Worm (Caenorhabditis elegans): ENCODE data around the gene F19B10.2.

The F19B10.2 gene

DNA sequence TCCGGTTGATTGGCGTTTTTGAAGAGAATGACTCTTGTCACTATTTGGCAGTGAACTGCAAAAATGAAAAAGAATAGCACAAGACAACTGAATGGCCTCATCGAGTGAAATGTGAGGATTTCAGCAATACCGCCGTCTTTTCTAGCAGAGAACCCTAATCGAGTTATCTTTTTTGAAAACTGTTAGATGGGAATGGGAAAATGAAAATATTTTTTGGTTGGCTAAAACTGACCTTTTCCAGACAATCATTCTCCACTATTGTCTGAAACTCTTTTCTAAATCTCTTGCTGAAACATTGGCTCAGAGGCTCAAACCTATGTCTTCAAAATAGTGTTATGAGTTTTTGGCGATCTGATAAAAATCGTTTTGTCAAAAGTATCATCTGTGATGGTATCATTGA is 35.1 kb upstream of the F19B10.2 start, which contains the start of gene M151.10:
TSS of gene M151.10 (minus strand) at position 101 of the 400 bp plus-strand sequence.
- TF ChIP-seq snpc-4 (tag; optimal IDR thresholded peaks at IDR 0.05), result no peak
- TF ChIP-seq ham-2 (GFP tag; optimal IDR thresholded peaks at IDR 0.05), result no peak
- no peak for TF ChIP-seq lin-32 (GFP tag; optimal IDR thresholded peaks at IDR 0.05)
- no peak for TF ChIP-seq ceh-83 (GFP tag; optimal IDR thresholded peaks at IDR 0.05)
- no peak for TF ChIP-seq unc-62 (GFP tag; optimal IDR thresholded peaks at IDR 0.05)

ce11 chrII:3641197-3641596 is 34.1 kb upstream of the F19B10.2 start, which contains the start of gene M151.1:
M151.1 (plus strand) TSS chrII:3641497.
- TF ChIP-seq bed-3 (GFP tag; optimal IDR thresholded peaks at IDR 0.05) (no peak), flh-1 (GFP tag; optimal IDR thresholded peaks at IDR 0.05) (no peak), nhr-2 (tag; optimal IDR thresholded peaks at IDR 0.05) (no peak), drap-1 (GFP tag; optimal IDR thresholded peaks at IDR 0.05) (no peak)

DNA sequence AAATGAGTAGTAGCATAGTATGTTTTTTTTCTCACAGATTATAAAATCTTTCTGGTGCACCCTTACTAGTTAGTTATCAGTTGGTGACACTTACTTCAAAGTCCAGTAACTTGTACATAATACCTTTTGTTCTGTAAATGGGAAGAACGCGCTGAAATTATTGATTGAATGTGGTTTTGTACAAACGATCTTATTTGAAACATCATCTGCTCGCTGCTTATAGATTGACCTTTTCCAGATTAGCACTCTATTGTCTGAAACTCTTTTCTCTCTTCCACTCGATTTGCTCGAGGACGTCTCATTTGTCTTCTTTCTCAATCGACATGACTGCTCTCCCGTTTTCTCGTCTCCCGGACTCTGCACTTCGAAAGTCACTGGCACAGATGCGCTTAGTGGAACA is 28.2 kb upstream of the F19B10.2 start, which contains the start of gene fbxb-33:
TSS of gene fbxb-33 (plus strand) at position 301 of the 400 bp plus-strand sequence.
- TF ChIP-seq sem-2 (GFP tag; optimal IDR thresholded peaks at IDR 0.05) (no peak), lin-32 (GFP tag; optimal IDR thresholded peaks at IDR 0.05) (no peak), flh-1 (GFP tag; optimal IDR thresholded peaks at IDR 0.05) (no peak), sptf-1 (tag; optimal IDR thresholded peaks at IDR 0.05) (no peak), ceh-39 (tag; optimal IDR thresholded peaks at IDR 0.05) (no peak), drap-1 (GFP tag; optimal IDR thresholded peaks at IDR 0.05) (no peak), mls-2 (tag; optimal IDR thresholded peaks at IDR 0.05) (no peak), tbx-8 (GFP tag; optimal IDR thresholded peaks at IDR 0.05) (no peak), M03D4.4 (tag; optimal IDR thresholded peaks at IDR 0.05) (no peak), blmp-1 (tag; optimal IDR thresholded peaks at IDR 0.05) (no peak), unc-120 (tag; optimal IDR thresholded peaks at IDR 0.05; ENCODE audit: poor library complexity, severe bottlenecking) (no peak), unc-39 (tag; optimal IDR thresholded peaks at IDR 0.05) (no peak), mab-5 (tag; optimal IDR thresholded peaks at IDR 0.05) (no peak), cnd-1 (tag; optimal IDR thresholded peaks at IDR 0.05) (no peak), lsy-2 (tag; optimal IDR thresholded peaks at IDR 0.05) (no peak), lin-13 (tag; optimal IDR thresholded peaks at IDR 0.05) (no peak), nhr-237 (tag; optimal IDR thresholded peaks at IDR 0.05) (no peak), ztf-11 (tag; optimal IDR thresholded peaks at IDR 0.05) (no peak), mep-1 (tag; optimal IDR thresholded peaks at IDR 0.05) (no peak)

DNA sequence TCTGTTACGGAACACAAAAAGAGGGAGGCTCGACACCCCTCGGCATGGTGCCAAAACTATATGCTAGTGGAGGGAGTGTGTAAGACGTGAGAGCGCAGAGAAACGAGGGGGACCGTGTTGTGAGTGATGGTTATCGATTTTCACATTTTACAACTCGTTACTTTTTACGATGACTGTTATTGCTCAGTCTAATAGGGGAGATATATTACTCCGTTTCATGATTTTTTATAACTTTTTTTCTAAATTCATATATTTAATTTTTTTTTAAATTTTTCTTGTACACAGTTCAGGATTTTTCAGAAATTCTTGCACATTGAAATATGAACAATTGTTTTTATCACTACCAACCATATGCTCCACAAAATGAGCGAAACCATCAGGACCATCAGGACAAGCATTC is 19.9 kb upstream of the F19B10.2 start, which contains the start of gene F19B10.5:
TSS of gene F19B10.5 (plus strand) at position 301 of the 400 bp plus-strand sequence.
- TF ChIP-seq lsy-2 (tag; optimal IDR thresholded peaks at IDR 0.05) (no peak), flh-1 (GFP tag; optimal IDR thresholded peaks at IDR 0.05) (no peak), nhr-2 (tag; optimal IDR thresholded peaks at IDR 0.05) (no peak), ztf-11 (tag; optimal IDR thresholded peaks at IDR 0.05) (no peak), nhr-12 (tag; optimal IDR thresholded peaks at IDR 0.05) (no peak), nhr-76 (tag; optimal IDR thresholded peaks at IDR 0.05) (no peak), unc-120 (tag; optimal IDR thresholded peaks at IDR 0.05; ENCODE audit: poor library complexity, severe bottlenecking) (no peak), elt-1 (tag; optimal IDR thresholded peaks at IDR 0.05; ENCODE audit: borderline replicate concordance, insufficient read depth) (no peak), zip-8 (tag; optimal IDR thresholded peaks at IDR 0.05) (no peak), ceh-43 (GFP tag; optimal IDR thresholded peaks at IDR 0.05) (no peak), mls-2 (tag; optimal IDR thresholded peaks at IDR 0.05) (no peak), unc-39 (tag; optimal IDR thresholded peaks at IDR 0.05) (no peak), nhr-237 (tag; optimal IDR thresholded peaks at IDR 0.05) (no peak), lin-13 (tag; optimal IDR thresholded peaks at IDR 0.05) (no peak), snpc-4 (tag; optimal IDR thresholded peaks at IDR 0.05) (no peak), drap-1 (GFP tag; optimal IDR thresholded peaks at IDR 0.05) (no peak), ces-1 (GFP tag; optimal IDR thresholded peaks at IDR 0.05) (no peak)

- TF ChIP-seq sem-2 (GFP tag; optimal IDR thresholded peaks at IDR 0.05) (no peak), lin-13 (tag; optimal IDR thresholded peaks at IDR 0.05) (no peak), sptf-1 (tag; optimal IDR thresholded peaks at IDR 0.05) (no peak)
These were observed 15.5 kb upstream of the F19B10.2 start, which contains the start of gene F19B10.4 for ce11 chrII:3659776-3660175. F19B10.4 (plus strand) TSS chrII:3660076.
